Fruit fly (Drosophila melanogaster): Measurements from ENCODE around the gene Cox10.

The Cox10 gene

DNA sequence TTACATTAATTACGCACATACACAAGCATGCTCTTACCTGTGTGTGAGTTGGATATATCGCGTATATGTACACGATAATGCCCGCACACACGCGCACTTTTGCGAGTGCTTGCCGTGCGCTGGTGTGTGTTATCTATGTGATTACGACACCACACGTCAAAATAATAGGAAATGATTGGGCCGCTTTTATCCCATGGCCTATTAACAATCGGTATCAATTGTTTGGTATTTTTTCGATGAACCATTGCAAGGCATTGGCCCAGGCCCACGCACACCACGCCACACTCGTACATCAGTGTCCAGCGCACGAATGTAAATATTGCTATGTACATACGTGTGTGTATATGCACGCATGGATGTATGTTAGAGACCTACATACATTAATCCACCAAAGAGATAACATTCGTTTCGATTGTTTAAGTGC is 3.6 kb downstream of the Cox10 start (continued):
- TF ChIP-seq CG11723 (GFP tag; optimal IDR thresholded peaks at IDR 0.05) (peak; percentile 75), CG4854 (GFP tag; optimal IDR thresholded peaks at IDR 0.05) (peak; percentile 32), Spps (tag; optimal IDR thresholded peaks at IDR 0.05) (peak; percentile 43), CG13624 (GFP tag; optimal IDR thresholded peaks at IDR 0.05) (peak; percentile 68), Dref (GFP tag; IDR thresholded peaks at IDR 0.05) (peak; percentile 45), CG13123 (GFP tag; optimal IDR thresholded peaks at IDR 0.05) (peak; percentile 30), CG34224 (GFP tag; IDR thresholded peaks at IDR 0.05; ENCODE audit: partially characterized antibody) (peak; percentile 66), pfk (GFP tag; optimal IDR thresholded peaks at IDR 0.05) (peak; percentile 78), CG15696 (tag; optimal IDR thresholded peaks at IDR 0.05) (peak; percentile 72), Atf6 (GFP tag; IDR thresholded peaks at IDR 0.05) (0 out of 2 replicates have a peak, but pooled peaks have one; percentile 62), D19B (GFP tag; optimal IDR thresholded peaks at IDR 0.05) (peak; percentile 54), CG3163 (GFP tag; optimal IDR thresholded peaks at IDR 0.05) (peak; percentile 63), CG33213 (GFP tag; optimal IDR thresholded peaks at IDR 0.05) (peak; percentile 61), Poxn (GFP tag; IDR thresholded peaks at IDR 0.05) (no peak), tin (GFP tag; optimal IDR thresholded peaks at IDR 0.05) (peak; percentile 38), CG17328 (GFP tag; IDR thresholded peaks at IDR 0.05) (peak; percentile 53), CG3407 (GFP tag; optimal IDR thresholded peaks at IDR 0.05) (peak; percentile 60), CG14860 (GFP tag; IDR thresholded peaks at IDR 0.05; ENCODE audit: partially characterized antibody) (no peak), CG7372 (GFP tag; IDR thresholded peaks at IDR 0.05) (0 out of 2 replicates have a peak, but pooled peaks have one; percentile 10), pb (GFP tag; optimal IDR thresholded peaks at IDR 0.05) (peak; percentile 16), CG18599 (GFP tag; optimal IDR thresholded peaks at IDR 0.05) (peak; percentile 84), CG10431 (GFP tag; optimal IDR thresholded peaks at IDR 0.05) (peak; percentile 74), scrt (GFP tag; optimal IDR thresholded peaks at IDR 0.05) (peak; percentile 50), CG8924 (tag; optimal IDR thresholded peaks at IDR 0.05) (peak; percentile 82), mld (GFP tag; IDR thresholded peaks at IDR 0.05; ENCODE audit: partially characterized antibody) (no peak), sens (GFP tag) (peak; percentile 91), E2f1 (GFP tag; IDR thresholded peaks at IDR 0.05) (no peak), Dad (GFP tag; optimal IDR thresholded peaks at IDR 0.05) (peak; percentile 17), D (optimal IDR thresholded peaks at IDR 0.05) (peak; percentile 92), D (GFP tag; optimal IDR thresholded peaks at IDR 0.05) (peak; percentile 31), CG18262 (tag; optimal IDR thresholded peaks at IDR 0.05) (peak; percentile 41), GATAe (GFP tag; conservative IDR thresholded peaks at IDR 0.05) (peak; percentile 93), CG15011 (GFP tag; optimal IDR thresholded peaks at IDR 0.05) (peak; percentile 45), BEAF-32 (GFP tag; optimal IDR thresholded peaks at IDR 0.05) (peak; percentile 62), CG2875 (GFP tag; optimal IDR thresholded peaks at IDR 0.05) (peak; percentile 53), CG9797 (GFP tag; optimal IDR thresholded peaks at IDR 0.05) (peak; percentile 35), CG12391 (tag; optimal IDR thresholded peaks at IDR 0.05) (peak; percentile 46), Hsf (GFP tag; optimal IDR thresholded peaks at IDR 0.05) (peak; percentile 44), CG2889 (GFP tag; IDR thresholded peaks at IDR 0.05) (no peak), nmo (GFP tag; optimal IDR thresholded peaks at IDR 0.05) (peak; percentile 35), NC2α (GFP tag; optimal IDR thresholded peaks at IDR 0.05) (no peak), wek (GFP tag; optimal IDR thresholded peaks at IDR 0.05) (peak; percentile 80), Side (GFP tag; optimal IDR thresholded peaks at IDR 0.05) (peak; percentile 67), CG18011 (GFP tag; optimal IDR thresholded peaks at IDR 0.05) (peak; percentile 34), CG6813 (GFP tag; optimal IDR thresholded peaks at IDR 0.05) (peak; percentile 66), ind (GFP tag; optimal IDR thresholded peaks at IDR 0.05) (peak; percentile 9), cad (GFP tag; optimal IDR thresholded peaks at IDR 0.05) (no peak), pros (GFP tag; optimal IDR thresholded peaks at IDR 0.05) (peak; percentile 74), Xrp1 (GFP tag; IDR thresholded peaks at IDR 0.05) (peak; percentile 67), shn (GFP tag; optimal IDR thresholded peaks at IDR 0.05) (peak; percentile 57), CG10274 (GFP tag; optimal IDR thresholded peaks at IDR 0.05) (peak; percentile 28)

Data from whole organism, embryonic.